Fruit fly (Drosophila melanogaster) whole organism, adult: Measurements from ENCODE around the gene CG34012.

ENCODE experiments used
- CG11617 ChIP-seq: fragments of 200-800 bp; sonication (Bioruptor generic); optimal IDR thresholded peaks from 2 replicates; lab custom pipeline; 2017; ENCODE audit warnings: mild to moderate bottlenecking, missing biosample characterization, missing genetic modification reagents, missing genetic modification characterization
- CG12768 ChIP-seq: fragments of 200-800 bp; sonication (Bioruptor generic); optimal IDR thresholded peaks from 2 replicates; lab custom pipeline; 2017; ENCODE audit warnings: missing biosample characterization, missing genetic modification characterization, mild to moderate bottlenecking, moderate library complexity, missing genetic modification reagents
- CG14711 ChIP-seq: fragments of 200-800 bp; sonication (Bioruptor generic); optimal IDR thresholded peaks from 2 replicates; lab custom pipeline; 2018; ENCODE audit warnings: missing biosample characterization, mild to moderate bottlenecking, missing genetic modification characterization, moderate library complexity
- CG1620 ChIP-seq: fragments of 200-800 bp; sonication (Bioruptor generic); optimal IDR thresholded peaks from 2 replicates; lab custom pipeline; 2016; ENCODE audit warnings: missing biosample characterization, missing genetic modification characterization
- CG33017 ChIP-seq: fragments of 200-800 bp; sonication (Bioruptor generic); optimal IDR thresholded peaks from 2 replicates; lab custom pipeline; 2018; ENCODE audit warnings: missing biosample characterization, mild to moderate bottlenecking, missing genetic modification characterization, moderate library complexity
- CG5204 ChIP-seq: fragments of 200-800 bp; sonication (Bioruptor generic); optimal IDR thresholded peaks from 2 replicates; lab custom pipeline; 2016; ENCODE audit warnings: missing biosample characterization, missing genetic modification characterization
- CG7045 ChIP-seq: fragments of 200-800 bp; sonication (Bioruptor generic); optimal IDR thresholded peaks from 2 replicates; lab custom pipeline; 2017; ENCODE audit warnings: missing biosample characterization, mild to moderate bottlenecking, missing genetic modification characterization
- CG7101 ChIP-seq: fragments of 200-800 bp; sonication (Bioruptor generic); optimal IDR thresholded peaks from 2 replicates; lab custom pipeline; 2018; ENCODE audit warnings: missing biosample characterization, mild to moderate bottlenecking, missing genetic modification characterization, moderate library complexity
- Clk ChIP-seq: fragments of 200-800 bp; sonication (Bioruptor generic); optimal IDR thresholded peaks from 2 replicates; lab custom pipeline; 2017; ENCODE audit warnings: missing biosample characterization, missing genetic modification characterization
- Crg-1 ChIP-seq: fragments of 200-800 bp; sonication (Bioruptor generic); optimal IDR thresholded peaks from 2 replicates; lab custom pipeline; 2016; ENCODE audit warnings: missing biosample characterization, missing genetic modification characterization
- Hr96 ChIP-seq: fragments of 200-800 bp; sonication (Bioruptor generic); optimal IDR thresholded peaks from 2 replicates; lab custom pipeline; 2016; ENCODE audit warnings: missing biosample characterization, missing genetic modification characterization
- Mnt ChIP-seq: fragments of 200-800 bp; sonication (Bioruptor generic); optimal IDR thresholded peaks from 2 replicates; lab custom pipeline; 2016; ENCODE audit warnings: missing biosample characterization, mild to moderate bottlenecking, missing genetic modification characterization
- bab1 ChIP-seq: fragments of 200-800 bp; sonication (Bioruptor generic); optimal IDR thresholded peaks from 3 replicates; lab custom pipeline; 2019; ENCODE audit warnings: missing biosample characterization, mild to moderate bottlenecking, missing genetic modification characterization, moderate library complexity
- cic ChIP-seq: fragments of 200-800 bp; sonication (Bioruptor generic); optimal IDR thresholded peaks from 2 replicates; lab custom pipeline; 2017; ENCODE audit warnings: missing biosample characterization, mild to moderate bottlenecking, missing genetic modification characterization, moderate library complexity
- cnc ChIP-seq, 2 experiments: fragments of >200 bp; optimal IDR thresholded peaks; 2 replicates each; lab custom pipeline; 2017
- kay ChIP-seq: fragments of 200-800 bp; sonication (Bioruptor generic); peaks from one replicate; lab custom pipeline; 2016; ENCODE audit warnings: missing biosample characterization, missing genetic modification characterization, borderline replicate concordance
- ovo ChIP-seq: fragments of 200-800 bp; sonication (Bioruptor generic); optimal IDR thresholded peaks from 2 replicates; lab custom pipeline; 2016; ENCODE audit warnings: missing biosample characterization, missing genetic modification characterization
- pad ChIP-seq: fragments of 200-800 bp; sonication (Bioruptor generic); optimal IDR thresholded peaks from 3 replicates; lab custom pipeline; 2017; ENCODE audit warnings: missing biosample characterization, missing genetic modification characterization, mild to moderate bottlenecking, moderate library complexity, missing genetic modification reagents
- tj ChIP-seq: fragments of 200-800 bp; sonication (Bioruptor generic); optimal IDR thresholded peaks from 3 replicates; lab custom pipeline; 2017; ENCODE audit warnings: missing biosample characterization, mild to moderate bottlenecking, missing genetic modification characterization, moderate library complexity
- toe ChIP-seq: fragments of 200-800 bp; sonication (Bioruptor generic); optimal IDR thresholded peaks from 2 replicates; lab custom pipeline; 2016; ENCODE audit warnings: missing biosample characterization, missing genetic modification characterization

The CG34012 gene

DNA sequence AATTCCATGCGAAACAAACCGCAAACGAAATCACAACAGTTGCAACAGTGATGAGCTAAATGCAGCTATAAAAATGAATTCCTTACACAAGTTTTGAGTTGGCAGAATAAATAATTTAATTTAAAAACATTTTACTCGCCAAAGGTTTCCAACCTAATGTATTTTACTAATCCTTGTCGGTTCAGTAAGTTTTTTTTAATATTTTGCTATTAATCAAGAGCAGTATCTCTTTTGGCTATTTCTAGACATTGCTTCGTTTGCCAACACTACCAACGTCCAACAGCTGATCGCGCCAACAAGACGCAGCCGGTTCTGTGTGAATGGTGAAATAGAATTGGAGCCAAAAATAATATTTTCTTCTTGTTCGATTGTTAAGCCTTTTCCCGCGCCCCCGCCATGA, 44.6 kb downstream of the CG34012 start, which contains the start of the genes CG32075, CG45101 and SuUR:
Gene CG32075 (minus strand): TSS at position 253 of the 400 bp plus-strand sequence.
Gene CG45101 (plus strand): TSS at position 303 of the 400 bp plus-strand sequence.
Gene SuUR (plus strand): TSS at position 303 of the 400 bp plus-strand sequence.
- no peak for TF ChIP-seq Hr96 (GFP tag; lab: Kevin White, UChicago)
- TF ChIP-seq CG11617 (GFP tag; lab: Kevin White, UChicago), result peak; percentile 85
- TF ChIP-seq Crg-1 (GFP tag; lab: Kevin White, UChicago), result peak; percentile 92
- peak; percentile 96 for TF ChIP-seq CG1620 (GFP tag; lab: Kevin White, UChicago)
- no peak for TF ChIP-seq cic (GFP tag; lab: Kevin White, UChicago)
- peak; percentile 80 for TF ChIP-seq pad
- TF ChIP-seq ovo (GFP tag; lab: Kevin White, UChicago), result peak; percentile 59
- peak; percentile 91 for TF ChIP-seq toe
- peak; percentile 71 for TF ChIP-seq tj (GFP tag; lab: Kevin White, UChicago)
- TF ChIP-seq CG14711 (tag; lab: Kevin White, UChicago), result peak; percentile 76
- no peak for TF ChIP-seq kay (GFP tag; lab: Kevin White, UChicago)
- peak; percentile 82 for TF ChIP-seq Clk
- no peak for TF ChIP-seq cnc (optimal IDR thresholded peaks at IDR 0.05; lab: Kevin White, UChicago)
- peak; percentile 85 for TF ChIP-seq CG12768 (GFP tag; lab: Kevin White, UChicago)
- TF ChIP-seq CG7101 (tag; lab: Kevin White, UChicago), result peak; percentile 87
- TF ChIP-seq CG33017 (tag; lab: Kevin White, UChicago), result peak; percentile 70
- TF ChIP-seq bab1 (GFP tag; lab: Kevin White, UChicago), result peak; percentile 90
- peak; percentile 89 for TF ChIP-seq Mnt (GFP tag; lab: Kevin White, UChicago)
- no peak for TF ChIP-seq CG5204 (GFP tag; lab: Kevin White, UChicago)
- TF ChIP-seq CG7045 (GFP tag; lab: Kevin White, UChicago), result peak; percentile 71

DNA sequence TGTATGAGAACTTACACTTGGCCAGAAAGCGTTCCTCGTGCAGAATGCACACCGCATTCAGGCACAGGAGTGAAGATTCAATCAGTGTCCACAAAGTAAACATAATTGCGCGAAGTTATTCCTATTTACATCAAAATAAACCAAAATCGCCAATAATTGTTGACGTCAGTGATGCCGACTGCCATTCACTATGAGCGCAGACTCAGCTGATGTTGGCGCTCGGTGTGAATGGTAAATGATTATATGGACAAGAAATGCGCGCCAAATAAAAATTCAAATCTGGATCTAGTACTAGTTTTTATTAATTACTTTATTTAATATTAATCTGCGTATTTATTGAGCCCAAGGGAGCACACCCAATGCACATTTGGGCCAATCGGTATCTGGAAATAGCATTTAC, 46.9 kb downstream of the CG34012 start, which contains the start of gene CG32069:
Gene CG32069 (minus strand): TSS at position 174 of the 400 bp plus-strand sequence.
- TF ChIP-seq tj (GFP tag; lab: Kevin White, UChicago) (peak; percentile 11), Mnt (GFP tag; lab: Kevin White, UChicago) (peak; percentile 1), bab1 (GFP tag; lab: Kevin White, UChicago) (peak; percentile 19), Clk (no peak)

DNA sequence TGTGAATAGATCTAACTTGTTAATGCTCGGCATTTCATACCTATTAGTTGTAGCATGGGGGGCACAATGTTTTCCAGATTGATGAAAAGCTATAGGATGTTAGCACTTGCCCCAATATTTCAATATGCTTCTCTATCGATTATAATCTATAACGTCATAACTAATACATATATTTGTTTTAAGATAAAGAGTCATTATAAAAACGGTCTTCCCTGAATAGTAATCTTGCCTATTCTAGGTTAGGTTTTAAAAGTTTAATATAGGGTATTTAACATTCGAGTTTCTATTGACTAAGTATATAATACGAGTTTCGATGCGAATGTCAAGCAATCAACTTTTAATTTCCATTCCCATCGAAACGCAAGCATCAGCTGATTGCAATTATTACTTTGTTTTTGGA, 48.1 kb downstream of the CG34012 start, which contains the start of the genes CG6321 and Blos2:
Gene CG6321 (minus strand): TSS at position 25 of the 400 bp plus-strand sequence.
Gene Blos2 (plus strand): TSS at position 372 of the 400 bp plus-strand sequence.
- peak; percentile 12 for TF ChIP-seq Clk
- peak; percentile 48 for TF ChIP-seq pad
- no peak for TF ChIP-seq toe
- TF ChIP-seq tj (GFP tag; lab: Kevin White, UChicago), result peak; percentile 54
- TF ChIP-seq Mnt (GFP tag; lab: Kevin White, UChicago), result peak; percentile 65
- TF ChIP-seq Hr96 (GFP tag; lab: Kevin White, UChicago), result peak; percentile 56
- TF ChIP-seq cnc (optimal IDR thresholded peaks at IDR 0.05; lab: Kevin White, UChicago), result no peak
- TF ChIP-seq CG1620 (GFP tag; lab: Kevin White, UChicago), result peak; percentile 13
- TF ChIP-seq CG7045 (GFP tag; lab: Kevin White, UChicago), result peak; percentile 69
- peak; percentile 6 for TF ChIP-seq cic (GFP tag; lab: Kevin White, UChicago)
- TF ChIP-seq CG14711 (tag; lab: Kevin White, UChicago), result peak; percentile 73
- peak; percentile 83 for TF ChIP-seq CG7101 (tag; lab: Kevin White, UChicago)
- TF ChIP-seq kay (GFP tag; lab: Kevin White, UChicago), result no peak
- peak; percentile 75 for TF ChIP-seq CG12768 (GFP tag; lab: Kevin White, UChicago)
- peak; percentile 3 for TF ChIP-seq Crg-1 (GFP tag; lab: Kevin White, UChicago)
- TF ChIP-seq ovo (GFP tag; lab: Kevin White, UChicago), result no peak
- peak; percentile 90 for TF ChIP-seq bab1 (GFP tag; lab: Kevin White, UChicago)
- TF ChIP-seq CG11617 (GFP tag; lab: Kevin White, UChicago), result peak; percentile 81
- peak; percentile 87 for TF ChIP-seq CG33017 (tag; lab: Kevin White, UChicago)
- no peak for TF ChIP-seq CG5204 (GFP tag; lab: Kevin White, UChicago)
